Fruit fly (Drosophila melanogaster): ENCODE data around the gene Ada.

- TF ChIP-seq psq (GFP tag; optimal IDR thresholded peaks at IDR 0.05) (no peak), h (GFP tag; optimal IDR thresholded peaks at IDR 0.05) (no peak), Abd-B (GFP tag; optimal IDR thresholded peaks at IDR 0.05) (no peak), dmrt93B (GFP tag; optimal IDR thresholded peaks at IDR 0.05) (no peak), OdsH (GFP tag; optimal IDR thresholded peaks at IDR 0.05) (no peak)
Measured at dm6 chr3R:9037946-9038345, 27.0 kb upstream of the Ada start.

Data from whole organism, wandering third instar larva.